Fruit fly (Drosophila melanogaster) whole organism, larva: ENCODE results near the gene Mur29B.

Experiments used
- noc ChIP-seq: fragments of 200-800 bp; sonication (Bioruptor generic); optimal IDR thresholded peaks from 3 replicates; lab custom pipeline; 2019; ENCODE audit warnings: missing biosample characterization, mild to moderate bottlenecking, missing genetic modification characterization, moderate library complexity

The Mur29B gene

DNA sequence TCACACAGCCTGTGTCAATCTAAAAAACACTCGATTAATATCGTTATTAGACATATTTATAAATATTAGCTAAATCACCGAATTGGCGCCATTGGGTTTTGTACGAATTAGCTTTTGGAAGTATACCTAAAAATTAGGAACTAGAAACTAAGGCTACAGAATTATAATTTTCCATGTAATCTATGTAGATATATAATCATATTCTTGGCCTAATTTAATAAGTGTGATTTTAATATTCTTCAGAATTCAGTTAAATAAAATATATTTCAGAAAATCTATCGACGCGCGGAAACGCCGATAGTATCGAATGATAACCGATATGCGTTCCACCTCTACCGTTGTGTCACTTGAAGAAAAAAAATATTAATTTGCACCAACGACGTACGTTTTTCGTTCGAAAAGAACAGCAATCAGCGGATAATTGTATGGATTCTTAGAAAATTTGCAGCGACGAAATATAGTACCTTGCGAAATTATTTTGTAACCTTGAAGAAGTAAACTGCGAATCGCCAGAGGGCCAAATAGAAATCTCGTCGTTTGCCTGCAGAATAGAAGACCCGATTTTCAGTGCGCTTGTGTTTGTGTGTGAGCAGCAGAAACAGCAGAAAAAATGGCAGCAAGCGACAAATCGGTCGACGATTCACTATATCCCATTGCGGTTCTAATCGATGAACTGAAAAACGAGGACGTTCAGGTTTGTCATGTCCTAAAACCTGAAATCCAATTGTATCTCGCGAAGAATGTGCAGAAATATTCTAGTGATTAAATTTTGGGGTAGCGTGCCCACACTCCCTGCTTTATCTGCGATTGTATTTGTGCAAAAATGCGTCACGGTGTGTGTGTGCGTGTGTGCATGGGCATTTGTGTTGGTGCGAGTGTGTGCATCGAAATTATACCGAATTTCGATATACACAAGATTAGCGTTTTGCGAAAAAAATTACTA is 14.0 kb downstream of the Mur29B start, which contains the start of gene Pp2A-29B:
Gene Pp2A-29B, plus strand, starts transcription at position 338 of the 943 bp plus-strand sequence.
- TF ChIP-seq noc (tag; lab: Kevin White, UChicago) = no peak

DNA sequence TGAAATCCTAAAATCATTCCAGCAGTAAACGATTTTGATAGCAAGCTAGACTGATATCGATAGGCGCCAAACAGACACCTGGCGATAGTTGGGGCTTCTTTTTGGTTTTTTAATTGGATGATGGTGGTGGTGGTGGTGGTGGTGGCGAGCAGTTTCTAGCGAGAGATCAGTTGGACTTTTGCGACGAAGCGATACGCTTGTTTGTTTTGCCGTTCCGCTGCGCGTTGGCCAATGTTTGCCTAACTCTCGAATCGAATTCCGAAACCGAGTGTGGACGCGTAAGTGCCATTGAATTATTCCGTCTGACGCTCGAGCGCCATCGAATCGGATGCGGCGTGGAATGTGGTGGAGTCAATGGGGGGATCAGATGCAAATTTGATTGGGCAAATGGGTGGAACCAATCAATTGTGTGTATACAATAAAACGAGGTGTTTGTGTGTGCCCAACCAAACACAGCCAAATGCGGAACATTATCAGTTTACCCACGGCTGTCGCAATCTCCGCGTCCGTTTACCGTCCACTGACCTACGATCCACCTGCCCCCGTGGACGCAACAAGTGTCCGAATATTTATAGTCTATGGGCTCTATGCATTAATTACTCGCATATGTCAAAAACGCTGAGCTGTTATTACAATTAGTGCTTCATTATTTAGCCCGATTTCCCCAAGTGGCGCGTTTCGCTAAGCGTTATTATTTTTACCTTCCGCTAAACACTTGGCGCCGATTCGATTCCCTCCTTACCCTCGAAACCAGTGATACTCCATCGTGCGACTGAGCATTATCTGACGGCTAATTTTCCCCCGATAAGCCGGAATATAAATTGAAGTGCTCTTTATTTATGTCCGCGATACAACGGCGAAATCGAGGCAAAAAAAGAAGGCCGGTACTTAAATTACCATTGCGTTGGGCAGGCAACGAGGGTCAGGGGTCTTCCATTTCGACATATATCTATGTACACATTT is 18.7 kb downstream of the Mur29B start, which contains the start of gene CG17292:
Gene CG17292, plus strand, starts transcription at position 91 of the 963 bp plus-strand sequence.
- peak; percentile 70 for TF ChIP-seq noc (tag; lab: Kevin White, UChicago)

DNA sequence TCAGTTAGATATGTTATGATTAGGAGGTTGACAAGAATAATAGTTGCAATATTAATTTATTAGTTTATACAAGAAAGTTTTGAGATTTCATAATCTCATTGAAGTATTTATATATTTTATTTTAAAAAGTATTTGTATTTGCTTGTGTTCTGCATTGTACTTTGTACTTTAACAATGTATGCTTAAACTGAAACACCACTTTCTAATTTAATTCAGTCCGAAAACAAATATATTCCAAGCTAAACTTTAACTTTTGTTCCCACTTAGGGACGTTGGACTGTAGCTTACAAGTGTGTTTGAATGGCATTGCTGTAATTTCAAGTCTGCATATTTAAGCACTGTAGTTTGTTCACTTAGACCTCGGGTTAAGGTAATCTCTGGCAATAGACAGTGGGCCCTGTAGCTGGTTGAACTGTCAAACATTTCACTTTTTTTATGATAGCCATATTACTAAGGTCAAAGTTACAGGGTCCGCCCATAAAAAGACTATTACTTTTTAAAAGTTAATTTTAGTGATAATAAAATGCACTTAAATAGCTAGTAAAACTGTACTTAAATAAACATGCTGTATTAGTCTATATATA is 19.5 kb downstream of the Mur29B start:
- no peak for TF ChIP-seq noc (tag; lab: Kevin White, UChicago)

DNA sequence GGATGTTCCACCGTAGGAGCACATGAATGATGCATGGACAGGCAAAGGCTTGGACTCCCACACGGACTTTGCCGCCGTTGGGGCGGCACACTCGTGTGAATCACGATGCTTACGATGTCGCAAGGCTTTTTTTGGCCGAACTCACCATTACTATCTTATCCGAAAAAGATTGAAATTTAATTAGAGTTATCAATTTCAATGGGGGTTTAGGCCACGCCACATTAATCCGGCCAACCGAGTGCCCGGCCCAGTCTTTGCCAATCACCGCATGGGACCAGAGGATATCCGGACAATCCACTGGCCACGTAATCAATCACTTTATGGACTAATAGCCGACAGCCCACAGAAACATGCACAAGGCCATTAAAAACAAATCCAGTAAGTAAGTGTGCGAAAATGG is 20.3 kb downstream of the Mur29B start:
- TF ChIP-seq noc (tag; lab: Kevin White, UChicago) = no peak

DNA sequence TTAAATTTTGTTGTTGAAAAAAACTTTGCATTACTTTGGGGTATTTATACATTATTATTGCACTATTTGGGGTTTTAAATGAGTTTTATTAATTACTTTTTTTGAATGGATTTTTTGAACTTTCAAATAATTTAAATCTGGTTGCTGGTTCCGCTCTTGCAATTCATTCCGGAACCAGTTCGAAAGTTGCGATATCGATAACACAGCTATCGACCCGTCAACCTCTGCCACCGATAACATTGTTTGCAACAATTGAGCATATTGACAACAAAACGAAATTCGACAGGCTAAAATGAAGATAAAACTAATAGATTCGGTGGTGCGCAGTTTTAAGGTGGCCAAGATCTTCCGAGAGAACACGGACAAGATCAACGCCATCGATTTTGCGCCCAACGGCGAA is 22.2 kb downstream of the Mur29B start, which contains the start of gene Wdr82:
Gene Wdr82, plus strand, starts transcription at position 227 of the 400 bp plus-strand sequence.
- no peak for TF ChIP-seq noc (tag; lab: Kevin White, UChicago)

DNA sequence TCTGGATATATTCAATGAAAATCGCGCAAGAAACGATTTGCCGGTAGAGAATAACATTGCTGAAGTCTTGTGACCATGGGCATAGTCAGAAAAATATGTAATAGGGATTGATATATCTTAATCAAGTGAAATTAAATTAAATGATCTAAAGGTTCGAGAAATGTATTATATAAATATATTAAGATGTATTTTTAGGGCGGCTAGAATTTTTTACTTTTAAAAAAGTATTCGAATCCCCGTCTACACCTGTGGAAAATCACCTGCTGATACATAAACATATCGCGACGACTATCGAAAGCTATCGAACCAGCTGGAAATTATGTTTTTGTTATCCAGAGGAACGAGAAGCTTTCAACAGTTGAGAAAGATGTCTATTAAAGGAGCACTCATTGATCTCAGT is 24.7 kb downstream of the Mur29B start, which contains the start of the genes CG13390 and CG17294:
Gene CG13390, minus strand, starts transcription at position 81 of the 400 bp plus-strand sequence.
Gene CG17294, plus strand, starts transcription at position 319 of the 400 bp plus-strand sequence.
- TF ChIP-seq noc (tag; lab: Kevin White, UChicago) = peak; percentile 99

DNA sequence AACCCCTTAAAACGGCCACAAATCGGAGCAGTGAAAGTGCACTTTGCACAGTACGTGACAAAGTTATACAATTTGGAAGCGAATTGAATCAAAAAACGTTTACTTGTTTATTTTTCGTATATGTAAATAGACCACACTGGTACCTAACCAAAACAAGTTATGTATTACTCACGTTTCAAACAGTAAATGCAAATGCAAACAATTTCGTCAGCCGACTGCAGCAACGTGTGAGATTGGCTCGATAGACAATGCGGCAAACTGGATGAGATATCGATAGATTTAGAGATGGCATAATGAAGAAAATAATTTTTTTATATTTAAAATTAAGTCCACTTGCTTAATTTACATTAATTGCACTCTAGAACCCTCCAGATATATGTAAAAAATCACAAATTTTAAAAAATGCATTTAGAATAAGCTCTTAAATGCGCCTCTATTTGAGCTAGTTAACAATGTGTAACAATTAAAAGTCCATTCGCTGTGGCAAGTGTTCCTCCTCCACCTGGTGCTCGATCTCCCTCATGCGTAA is 29.6 kb downstream of the Mur29B start, which contains the start of gene AlaRS:
Gene AlaRS, minus strand, starts transcription at position 257 of the 529 bp plus-strand sequence.
- TF ChIP-seq noc (tag; lab: Kevin White, UChicago) = peak; percentile 70

DNA sequence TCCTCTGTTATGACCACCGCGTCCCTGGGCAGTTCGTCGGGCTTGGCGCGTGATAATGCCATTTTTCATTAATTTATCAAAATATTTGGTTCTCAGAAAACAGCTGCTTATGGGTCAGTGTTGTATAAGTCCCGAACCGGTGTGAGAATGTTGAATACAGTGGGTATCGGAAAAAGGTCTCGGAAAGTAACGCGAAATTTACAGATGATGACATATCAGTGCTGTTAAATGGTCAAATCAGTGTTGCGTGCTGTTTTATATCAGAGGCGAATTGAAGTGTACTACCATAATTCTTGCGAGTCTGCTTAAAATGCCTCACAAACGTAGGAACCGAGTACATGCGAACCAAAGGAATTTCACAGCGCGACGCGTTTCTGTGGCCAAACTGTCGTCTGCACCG is 30.7 kb downstream of the Mur29B start, which contains the start of the genes CG13392 and Rcd4:
Gene CG13392, minus strand, starts transcription at position 162 of the 400 bp plus-strand sequence.
Gene Rcd4, plus strand, starts transcription at position 216 of the 400 bp plus-strand sequence.
- peak; percentile 69 for TF ChIP-seq noc (tag; lab: Kevin White, UChicago)

DNA sequence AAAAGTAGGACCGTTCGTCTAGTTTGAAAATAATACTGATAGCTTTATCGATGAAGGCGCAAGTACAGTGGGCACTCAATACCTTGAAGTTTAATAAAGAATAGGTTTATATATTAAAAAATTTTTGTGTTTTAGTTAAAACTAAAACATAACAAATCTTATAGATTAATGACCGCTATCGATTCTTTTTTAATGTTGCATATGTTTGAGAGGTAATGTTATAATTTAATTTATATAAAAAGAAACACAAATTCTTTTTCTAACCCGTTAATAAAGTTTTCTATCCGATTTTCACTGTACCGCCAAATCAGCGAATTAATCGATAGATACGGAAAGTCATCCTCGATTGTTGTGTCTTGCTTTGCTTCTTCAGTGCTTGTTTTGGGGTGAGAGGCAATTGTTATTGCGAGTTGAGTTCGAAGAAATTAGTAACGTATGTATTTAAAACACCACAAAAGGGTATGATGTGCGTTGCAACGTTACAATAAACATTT is 32.2 kb downstream of the Mur29B start, which contains the start of the genes Dad1 and CG13384:
Gene Dad1, minus strand, starts transcription at position 30 of the 494 bp plus-strand sequence.
Gene CG13384, plus strand, starts transcription at position 348 of the 494 bp plus-strand sequence.
- peak; percentile 97 for TF ChIP-seq noc (tag; lab: Kevin White, UChicago)

DNA sequence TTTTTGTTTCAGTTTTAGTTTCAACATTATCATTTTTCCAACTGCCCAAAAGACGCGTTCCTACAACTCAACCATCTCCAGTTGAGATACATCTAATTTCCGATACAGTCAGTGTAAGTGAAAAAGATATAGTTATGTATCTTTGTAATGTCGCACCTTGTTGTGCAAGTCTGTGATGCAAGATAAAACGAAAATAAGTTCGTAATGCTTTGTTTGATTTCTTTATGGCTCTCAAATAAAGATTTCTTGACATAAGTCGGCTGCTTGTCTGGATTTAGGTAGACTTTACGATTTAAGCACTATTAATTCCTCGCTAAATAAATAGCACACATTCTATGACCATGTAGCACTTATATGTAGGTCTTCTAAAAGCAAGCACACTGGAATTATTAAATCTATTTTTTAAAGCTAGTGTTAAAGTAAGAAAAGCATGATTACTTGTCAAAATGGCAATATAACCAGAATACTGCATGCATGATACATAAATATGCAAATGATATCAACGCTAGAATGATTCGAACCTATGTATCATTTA is 33.1 kb downstream of the Mur29B start:
- TF ChIP-seq noc (tag; lab: Kevin White, UChicago) = no peak

DNA sequence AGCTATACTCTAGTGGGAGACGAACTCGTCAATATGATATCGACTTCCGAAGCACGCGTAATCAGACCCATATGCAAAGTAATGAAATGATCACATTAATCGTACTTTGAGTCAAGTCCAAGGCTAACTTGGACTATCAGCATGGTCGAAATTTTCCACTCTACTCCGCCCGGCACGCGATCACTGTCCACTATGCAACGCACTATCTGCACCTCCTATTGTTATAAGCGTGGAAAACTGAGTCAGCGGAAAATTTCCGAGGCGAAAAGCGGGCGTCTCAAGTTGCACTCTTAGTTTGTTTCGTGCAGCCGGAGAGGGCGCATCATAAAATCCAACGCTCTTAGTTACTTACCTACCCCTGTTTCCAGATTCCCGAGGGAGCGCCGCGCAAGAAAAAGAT is 33.9 kb downstream of the Mur29B start:
- no peak for TF ChIP-seq noc (tag; lab: Kevin White, UChicago)

DNA sequence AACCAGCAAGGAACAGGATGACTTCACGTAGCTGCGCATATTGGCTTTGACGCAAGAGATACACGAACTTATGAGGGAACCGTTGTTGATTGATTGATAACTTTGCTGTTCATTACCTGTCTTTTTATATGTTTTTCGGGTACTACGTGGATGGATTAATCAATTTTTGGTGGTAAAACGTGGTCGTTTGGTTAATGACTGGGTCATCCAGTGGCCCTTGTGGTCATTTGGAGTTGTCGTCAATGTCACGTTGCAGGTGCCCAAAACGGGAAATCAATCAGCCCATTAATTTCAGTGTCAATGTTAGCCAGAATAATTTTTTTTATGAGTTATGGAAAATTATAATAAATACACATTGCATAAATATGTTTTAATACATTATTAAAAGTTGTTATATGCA is 37.2 kb downstream of the Mur29B start, which contains the start of gene CG42819:
Gene CG42819, minus strand, starts transcription at position 101 of the 400 bp plus-strand sequence.
- no peak for TF ChIP-seq noc (tag; lab: Kevin White, UChicago)

DNA sequence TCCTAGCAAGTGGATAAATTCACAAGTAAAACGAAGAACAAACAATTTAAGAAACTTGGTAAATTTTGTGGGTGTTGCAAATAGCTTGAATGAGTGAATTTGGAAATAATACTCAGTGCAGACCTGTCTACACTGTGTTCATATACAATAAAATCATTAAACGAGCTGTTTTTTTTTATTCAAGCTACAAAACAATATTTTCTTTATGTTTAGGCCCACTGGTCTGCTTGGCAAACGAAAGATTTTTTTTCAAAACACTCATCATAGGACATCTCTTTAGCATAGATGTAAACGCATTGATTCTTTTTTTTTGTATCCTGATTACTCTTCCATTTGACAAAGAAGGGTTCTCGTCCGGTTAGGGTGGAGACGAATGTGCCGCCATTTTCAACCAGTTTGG is 40.3 kb downstream of the Mur29B start, which contains the start of gene CG42820:
Gene CG42820, minus strand, starts transcription at position 101 of the 400 bp plus-strand sequence.
- no peak for TF ChIP-seq noc (tag; lab: Kevin White, UChicago)
